Worm (Caenorhabditis elegans): ENCODE measurements around the gene R04F11.5.

ce11 chrV:12343419-12343969, 25.7 kb upstream of the R04F11.5 start, which contains the start of gene tomm-20:
- TF ChIP-seq nhr-28 (tag; optimal IDR thresholded peaks at IDR 0.05), result no peak
- peak; percentile 95 for TF ChIP-seq nhr-20 (tag; optimal IDR thresholded peaks at IDR 0.05)
